Fruit fly (Drosophila melanogaster): ENCODE measurements around the gene Gat.

The Gat gene

dm6 chr4:659884-660846, 30.7 kb downstream of the Gat start, which contains the start of gene gw (continued):
- TF ChIP-seq CG1832 (GFP tag; optimal IDR thresholded peaks at IDR 0.05) (no peak), Poxn (GFP tag; IDR thresholded peaks at IDR 0.05) (no peak), sob (GFP tag; IDR thresholded peaks at IDR 0.05) (peak; percentile 80), Xrp1 (GFP tag; IDR thresholded peaks at IDR 0.05) (peak; percentile 80), CG7271 (tag; optimal IDR thresholded peaks at IDR 0.05) (peak; percentile 67), Lpt (GFP tag; optimal IDR thresholded peaks at IDR 0.05) (no peak), CG17186 (GFP tag; optimal IDR thresholded peaks at IDR 0.05) (peak; percentile 34), nom (GFP tag; optimal IDR thresholded peaks at IDR 0.05) (peak; percentile 79), amos (GFP tag; IDR thresholded peaks at IDR 0.05; ENCODE audit: partially characterized antibody) (peak; percentile 81; the same call in 1 of the 2 replicates), CG8388 (GFP tag; optimal IDR thresholded peaks at IDR 0.05) (no peak), H15 (GFP tag; IDR thresholded peaks at IDR 0.05) (no peak), Myb (GFP tag; optimal IDR thresholded peaks at IDR 0.05) (peak; percentile 34), CG8924 (tag; optimal IDR thresholded peaks at IDR 0.05) (peak; percentile 82), lmd (GFP tag; IDR thresholded peaks at IDR 0.05) (no peak), CG12104 (GFP tag; optimal IDR thresholded peaks at IDR 0.05) (peak; percentile 59), hth (optimal IDR thresholded peaks at IDR 0.05) (no peak), CG13287 (GFP tag; IDR thresholded peaks at IDR 0.05; ENCODE audit: partially characterized antibody) (peak; percentile 27; the same call in 1 of the 2 replicates), kni (GFP tag; optimal IDR thresholded peaks at IDR 0.05) (no peak), CG10267 (tag; optimal IDR thresholded peaks at IDR 0.05) (peak; percentile 74), unc-4 (GFP tag; IDR thresholded peaks at IDR 0.05; ENCODE audit: partially characterized antibody) (peak; percentile 63), CG15514 (GFP tag; optimal IDR thresholded peaks at IDR 0.05) (no peak), CG30403 (GFP tag; optimal IDR thresholded peaks at IDR 0.05) (peak; percentile 80), Ssrp (tag; optimal IDR thresholded peaks at IDR 0.05) (peak; percentile 62), gfzf (GFP tag; optimal IDR thresholded peaks at IDR 0.05) (peak; percentile 42), dysf (GFP tag; IDR thresholded peaks at IDR 0.05) (no peak; the same call in 2 of the 3 replicates), lov (optimal IDR thresholded peaks at IDR 0.05) (no peak), lov (GFP tag; IDR thresholded peaks at IDR 0.05) (no peak), chn (GFP tag; optimal IDR thresholded peaks at IDR 0.05) (peak; percentile 79), Abd-B (GFP tag; optimal IDR thresholded peaks at IDR 0.05) (no peak), CG15479 (GFP tag; optimal IDR thresholded peaks at IDR 0.05) (peak; percentile 20), Sry-β (GFP tag; optimal IDR thresholded peaks at IDR 0.05) (peak; percentile 31), grn (GFP tag; optimal IDR thresholded peaks at IDR 0.05) (no peak), disco-r (GFP tag; optimal IDR thresholded peaks at IDR 0.05) (peak; percentile 61), Awh (GFP tag; IDR thresholded peaks at IDR 0.05) (no peak; the same call in 1 of the 2 replicates), Ada2b (GFP tag; IDR thresholded peaks at IDR 0.05) (peak; percentile 77), Hand (GFP tag; optimal IDR thresholded peaks at IDR 0.05) (no peak), YL-1 (GFP tag; optimal IDR thresholded peaks at IDR 0.05) (peak; percentile 93), CG2889 (GFP tag; IDR thresholded peaks at IDR 0.05) (no peak), prd (optimal IDR thresholded peaks at IDR 0.05) (no peak), prd (GFP tag; IDR thresholded peaks at IDR 0.05) (no peak; the same call in 1 of the 3 replicates), gro (GFP tag; optimal IDR thresholded peaks at IDR 0.05) (peak; percentile 78), Usf (GFP tag; optimal IDR thresholded peaks at IDR 0.05) (no peak), CG14710 (tag; optimal IDR thresholded peaks at IDR 0.05) (peak; percentile 80), TFAM (GFP tag; optimal IDR thresholded peaks at IDR 0.05) (no peak), CG9437 (GFP tag; optimal IDR thresholded peaks at IDR 0.05) (peak; percentile 63), eve (GFP tag; optimal IDR thresholded peaks at IDR 0.05) (peak in 1 of 2 experiments; percentile 92), ab (GFP tag; optimal IDR thresholded peaks at IDR 0.05) (peak; percentile 11), fd3F (GFP tag; optimal IDR thresholded peaks at IDR 0.05) (peak; percentile 78)

All from whole organism, embryonic.